Fruit fly (Drosophila melanogaster) whole organism, prepupa: ENCODE measurements around the gene CG15563.

Experiments used
- CG15336 ChIP-seq: fragments of 200-800 bp; sonication (Bioruptor generic); IDR thresholded peaks from 2 replicates; pipeline ENCODE4 v1.3.6; 2022; ENCODE audit warnings: missing biosample characterization, missing genetic modification characterization
- CG7368 ChIP-seq: fragments of 200-800 bp; sonication (Bioruptor generic); optimal IDR thresholded peaks from 3 replicates; lab custom pipeline; 2016; ENCODE audit warnings: missing biosample characterization, missing genetic modification characterization
- CG8119 ChIP-seq: fragments of 200-800 bp; sonication (Bioruptor generic); IDR thresholded peaks from 3 replicates; pipeline ENCODE4 v1.3.6; 2022; ENCODE audit warnings: missing biosample characterization, missing genetic modification characterization
- CG8319 ChIP-seq: fragments of 200-800 bp; sonication (Bioruptor generic); optimal IDR thresholded peaks from 3 replicates; lab custom pipeline; 2016; ENCODE audit warnings: missing biosample characterization, missing genetic modification characterization
- Eip78C ChIP-seq: fragments of 200-800 bp; sonication (Bioruptor generic); peaks from one replicate; lab custom pipeline; 2016; ENCODE audit warnings: missing biosample characterization, missing genetic modification characterization
- Gug ChIP-seq: fragments of 200-800 bp; sonication (Bioruptor generic); IDR thresholded peaks from 2 replicates; pipeline ENCODE4 v1.3.6; 2022; ENCODE audit warnings: missing biosample characterization, missing genetic modification characterization
- Hr4 ChIP-seq: fragments of 200-800 bp; sonication (Bioruptor generic); optimal IDR thresholded peaks from 3 replicates; lab custom pipeline; 2016; ENCODE audit warnings: missing biosample characterization, missing genetic modification characterization
- OdsH ChIP-seq: fragments of 200-800 bp; sonication (Bioruptor generic); optimal IDR thresholded peaks from 3 replicates; lab custom pipeline; 2016; ENCODE audit warnings: missing biosample characterization, missing genetic modification characterization
- fkh ChIP-seq: fragments of 200-800 bp; sonication (Bioruptor generic); optimal IDR thresholded peaks from 3 replicates; lab custom pipeline; 2017; ENCODE audit warnings: missing biosample characterization, mild to moderate bottlenecking, missing genetic modification characterization, moderate library complexity

CG15563 gene

DNA sequence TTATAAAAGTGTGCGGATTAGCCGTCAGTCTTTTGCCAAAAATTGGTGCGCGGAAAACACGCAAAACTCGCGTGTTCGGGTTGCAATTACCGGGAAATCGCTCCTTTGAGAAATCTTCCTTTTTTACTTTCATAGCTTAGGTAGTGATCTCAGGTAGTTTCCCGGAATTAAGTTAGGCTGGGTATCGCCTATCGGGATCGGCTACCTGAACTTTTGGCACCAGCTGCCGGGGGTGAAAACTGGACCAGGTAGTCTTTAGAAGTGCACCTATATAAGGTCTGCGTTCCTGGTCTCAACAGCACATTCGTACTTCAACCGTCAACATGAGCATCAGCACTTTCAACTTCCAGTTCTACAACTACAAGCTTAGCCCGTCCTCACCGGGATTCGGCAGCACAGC, 39.1 kb downstream of the CG15563 start, which contains the start of gene bnk:
Gene bnk (plus strand): TSS at position 301 of the 400 bp plus-strand sequence.
- TF ChIP-seq Eip78C = no peak
- TF ChIP-seq CG8119 (GFP tag; lab: Robert Waterston, UW) = no peak
- TF ChIP-seq, all 60 proteins: peak for 0

DNA sequence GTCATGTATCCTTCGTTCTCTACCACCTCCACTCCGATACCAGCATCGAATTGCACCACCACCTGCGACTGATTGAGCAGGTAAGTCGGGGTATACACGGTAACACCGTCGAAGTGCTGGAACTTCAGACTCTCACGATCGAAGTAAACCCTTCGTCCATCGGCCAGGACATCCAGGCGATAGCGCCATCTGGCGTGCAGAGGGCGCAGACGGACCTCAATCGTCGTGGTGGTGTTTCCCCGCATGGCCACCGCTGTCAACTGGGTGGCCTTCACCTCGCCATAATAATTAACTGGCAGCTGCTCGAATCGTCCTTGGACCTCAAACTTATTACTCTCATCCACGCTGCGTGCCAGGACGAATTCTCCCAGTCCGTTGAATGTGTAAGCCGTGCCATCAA, 50.3 kb downstream of the CG15563 start:
- TF ChIP-seq OdsH (GFP tag; lab: Kevin White, UChicago) = no peak
- no peak for TF ChIP-seq CG7368 (GFP tag; lab: Kevin White, UChicago)
- no peak for TF ChIP-seq Hr4 (GFP tag; lab: Kevin White, UChicago)
- TF ChIP-seq CG15336 (GFP tag; lab: Robert Waterston, UW) = no peak
- no peak for TF ChIP-seq Gug (GFP tag; lab: Robert Waterston, UW)
- no peak for TF ChIP-seq fkh (GFP tag; lab: Kevin White, UChicago)
- TF ChIP-seq CG8319 = no peak
